Worm (Caenorhabditis elegans) whole organism, L4 larva: ENCODE data around the gene nspe-5.

ENCODE experiments used
- F26F4.8 ChIP-seq: fragments of 200-800 bp; sonication (Bioruptor generic); conservative IDR thresholded peaks from 2 replicates; pipeline ENCODE4 v1.3.6; 2022; ENCODE audit warnings: missing genetic modification characterization, missing compliant biosample characterization
- F49E8.2 ChIP-seq: sonication (generic microtip); optimal IDR thresholded peaks from 2 replicates; lab custom pipeline; 2016; ENCODE audit warnings: missing compliant biosample characterization, mild to moderate bottlenecking, missing genetic modification characterization, borderline replicate concordance
- daf-12 ChIP-seq: fragments of 150-350 bp; optimal IDR thresholded peaks from 2 replicates; lab custom pipeline; 2014; ENCODE audit warnings: missing biosample characterization, missing genetic modification reagents, missing genetic modification characterization
- fkh-10 ChIP-seq: fragments of 150-350 bp; optimal IDR thresholded peaks from 2 replicates; lab custom pipeline; 2014; ENCODE audit warnings: missing biosample characterization, missing genetic modification reagents, missing genetic modification characterization
- lin-39 ChIP-seq: fragments of 150-350 bp; optimal IDR thresholded peaks from 2 replicates; lab custom pipeline; 2014; ENCODE audit warnings: missing biosample characterization, missing genetic modification reagents, missing genetic modification characterization
- mdl-1 ChIP-seq, 2 experiments: fragments of 150-350 bp in 1 of 2; sonication (generic microtip) in 1 of 2; optimal IDR thresholded peaks; 2 replicates each; lab custom pipeline; 2014 to 2017; ENCODE audit warnings: missing biosample characterization in 2 of 2, missing genetic modification characterization in 2 of 2
- nhr-237 ChIP-seq: sonication (generic microtip); optimal IDR thresholded peaks from 2 replicates; lab custom pipeline; 2017; ENCODE audit warnings: missing biosample characterization, missing genetic modification characterization
- nhr-28 ChIP-seq: fragments of 150-350 bp; optimal IDR thresholded peaks from 2 replicates; lab custom pipeline; 2014; ENCODE audit warnings: missing biosample characterization, missing genetic modification characterization
- nhr-76 ChIP-seq: fragments of 150-350 bp; optimal IDR thresholded peaks from 2 replicates; lab custom pipeline; 2014; ENCODE audit warnings: missing biosample characterization, missing genetic modification characterization
- snpc-4 ChIP-seq: fragments of 150-350 bp; optimal IDR thresholded peaks from 2 replicates; lab custom pipeline; 2014; ENCODE audit warnings: missing biosample characterization, missing genetic modification characterization
- unc-39 ChIP-seq: sonication (generic microtip); optimal IDR thresholded peaks from 2 replicates; lab custom pipeline; 2017; ENCODE audit warnings: missing biosample characterization, missing genetic modification characterization
- unc-62 ChIP-seq, 3 experiments: fragments of 150-350 bp in 1 of 3; sonication (generic microtip); optimal IDR thresholded peaks in 2 of 3; peaks in 1 of 3; 1 replicate in 1 of 3; 2 replicates in 2 of 3; lab custom pipeline; 2014 to 2017; ENCODE audit warnings: missing biosample characterization in 3 of 3, missing genetic modification characterization in 3 of 3, missing genetic modification reagents in 3 of 3, missing genotype in 1 of 3

DNA sequence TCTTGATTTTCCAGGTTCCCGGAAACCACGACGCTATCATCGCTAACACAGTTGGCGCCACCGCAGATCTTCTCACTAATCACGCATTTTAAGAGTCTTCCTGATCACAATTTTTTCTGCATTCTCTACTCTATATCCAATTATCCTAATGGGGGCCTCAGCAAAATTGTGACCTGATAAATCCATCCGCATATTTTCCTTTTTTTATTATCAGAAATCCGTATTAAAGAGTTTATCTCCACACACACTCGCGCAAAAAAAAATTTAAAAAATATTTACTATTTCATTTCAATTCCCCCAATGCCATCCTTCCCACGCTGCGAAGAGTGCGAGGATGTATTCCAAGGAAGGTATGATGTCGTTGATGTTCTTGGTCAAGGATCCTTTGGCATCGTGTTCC lies 21.8 kb upstream of the nspe-5 start, which contains the start of gene Y38E10A.8:
- TF ChIP-seq unc-39 (tag; lab: Kevin White, UChicago): no peak
- TF ChIP-seq daf-12 (tag; lab: Kevin White, UChicago): no peak
- no peak for TF ChIP-seq nhr-76
- TF ChIP-seq mdl-1 (tag; optimal IDR thresholded peaks at IDR 0.05; lab: Kevin White, UChicago): no peak
- no peak for TF ChIP-seq F49E8.2 (tag; lab: Kevin White, UChicago)
- no peak for TF ChIP-seq nhr-237 (tag; lab: Kevin White, UChicago)
- no peak for TF ChIP-seq lin-39 (tag; lab: Kevin White, UChicago)
- no peak for TF ChIP-seq fkh-10 (GFP tag; lab: Kevin White, UChicago)
- TF ChIP-seq F26F4.8 (GFP tag; lab: Robert Waterston, UW): no peak
- TF ChIP-seq snpc-4 (tag; lab: Kevin White, UChicago): no peak
- peak in 1 of 2 experiments; percentile 27 for TF ChIP-seq unc-62 (GFP tag; optimal IDR thresholded peaks at IDR 0.05 in 1 of 2; lab: Kevin White, UChicago)
- no peak for TF ChIP-seq unc-62 (tag; optimal IDR thresholded peaks at IDR 0.05; lab: Kevin White, UChicago)
- no peak for TF ChIP-seq nhr-28 (tag; lab: Kevin White, UChicago)
